Worm (Caenorhabditis elegans) whole organism, young adult: ENCODE results near the gene cosa-1.
A peak's percentile ranks its signal among the peaks of the same experiment; 100 is the strongest.

Experiments
- B0336.3 ChIP-seq: fragments of 200-800 bp; sonication (Bioruptor generic); IDR thresholded peaks from 2 replicates; pipeline ENCODE4 v1.3.6; 2022; ENCODE audit warnings: missing genetic modification characterization, missing compliant biosample characterization
- C17E4.6 ChIP-seq: fragments of 200-800 bp; sonication (Bioruptor generic); IDR thresholded peaks from 2 replicates; pipeline ENCODE4 v1.3.6; 2022; ENCODE audit warnings: missing genetic modification reagents, missing genetic modification characterization, missing compliant biosample characterization
- ama-1 ChIP-seq, 3 experiments: fragments of 150-350 bp in 1 of 3; sonication (generic microtip) in 2 of 3; optimal IDR thresholded peaks; 2 replicates each; lab custom pipeline; 2014 to 2018; ENCODE audit warnings: missing biosample characterization in 2 of 3, missing genetic modification characterization in 2 of 3, missing genetic modification reagents in 2 of 3
- dpl-1 ChIP-seq: fragments of 150-350 bp; optimal IDR thresholded peaks from 2 replicates; lab custom pipeline; 2014; ENCODE audit warnings: missing biosample characterization, missing genetic modification reagents, missing genetic modification characterization
- hlh-12 ChIP-seq: sonication (generic microtip); optimal IDR thresholded peaks from 2 replicates; lab custom pipeline; 2016; ENCODE audit warnings: missing genetic modification characterization, missing compliant biosample characterization
- lin-35 ChIP-seq, 3 experiments: fragments of 150-350 bp in 2 of 3; sonication (generic microtip) in 1 of 3; optimal IDR thresholded peaks; 2 replicates each; lab custom pipeline; 2014 to 2018; ENCODE audit warnings: missing biosample characterization in 3 of 3, missing genetic modification characterization in 3 of 3, missing genetic modification reagents in 3 of 3
- lin-40 ChIP-seq: sonication (generic microtip); optimal IDR thresholded peaks from 2 replicates; lab custom pipeline; 2016; ENCODE audit warnings: missing genetic modification characterization, mild to moderate bottlenecking, missing compliant biosample characterization, missing genotype, missing genetic modification reagents
- lin-54 ChIP-seq: fragments of 200-800 bp; sonication (Bioruptor generic); optimal IDR thresholded peaks from 2 replicates; lab custom pipeline; 2018; ENCODE audit warnings: mild to moderate bottlenecking, missing genetic modification characterization, missing compliant biosample characterization
- nfya-2 ChIP-seq: fragments of 200-800 bp; sonication (Bioruptor generic); IDR thresholded peaks from 2 replicates; pipeline ENCODE4 v1.3.6; 2022; ENCODE audit warnings: missing genetic modification reagents, missing genetic modification characterization, missing compliant biosample characterization
- sea-2 ChIP-seq: fragments of 200-800 bp; sonication (Bioruptor generic); IDR thresholded peaks from 2 replicates; pipeline ENCODE4 v1.3.6; 2022; ENCODE audit warnings: missing genetic modification characterization, missing compliant biosample characterization
- snpc-1.3 ChIP-seq: sonication (generic microtip); optimal IDR thresholded peaks from 2 replicates; lab custom pipeline; 2017; ENCODE audit warnings: missing genetic modification characterization, mild to moderate bottlenecking, missing compliant biosample characterization, antibody characterized with exemption, moderate library complexity, missing genotype, missing genetic modification reagents; ENCODE audit not compliant: insufficient read depth
- tlf-1 ChIP-seq: fragments of 200-800 bp; sonication (Bioruptor generic); optimal IDR thresholded peaks from 2 replicates; lab custom pipeline; 2018; ENCODE audit warnings: mild to moderate bottlenecking, missing genetic modification characterization, missing compliant biosample characterization
- unc-130 ChIP-seq: sonication (generic microtip); optimal IDR thresholded peaks from 2 replicates; lab custom pipeline; 2016; ENCODE audit warnings: missing genetic modification reagents, missing genetic modification characterization, missing compliant biosample characterization

Gene cosa-1

ce11 chrIII:2780793-2781192, 54.9 kb downstream of the cosa-1 start, which contains the start of gene Y71H2AM.6 (continued):
- TF ChIP-seq nfya-2 (GFP tag; lab: Robert Waterston, UW) (no peak), lin-40 (no peak), unc-130 (GFP tag; lab: Kevin White, UChicago) (no peak), dpl-1 (GFP tag; lab: Kevin White, UChicago) (no peak), B0336.3 (GFP tag; lab: Robert Waterston, UW) (no peak), sea-2 (GFP tag; lab: Robert Waterston, UW) (no peak), ama-1 (optimal IDR thresholded peaks at IDR 0.05; lab: Kevin White, UChicago) (no peak), ama-1 (GFP tag; optimal IDR thresholded peaks at IDR 0.05; lab: Kevin White, UChicago) (no peak), lin-54 (peak; percentile 65), snpc-1.3 (tag; lab: Kevin White, UChicago) (no peak), hlh-12 (tag; lab: Kevin White, UChicago) (no peak), C17E4.6 (no peak), tlf-1 (no peak), lin-35 (GFP tag; optimal IDR thresholded peaks at IDR 0.05; lab: Kevin White, UChicago) (peak in 1 of 3 experiments; percentile 3)
- TF ChIP-seq, all 124 proteins: peak for 8
